Fruit fly (Drosophila melanogaster) whole organism, embryonic: ENCODE data around the gene EloB.

Experiments
- Abd-B ChIP-seq: fragments of 200-800 bp; sonication (Bioruptor generic); optimal IDR thresholded peaks from 2 replicates; lab custom pipeline; 2018; ENCODE audit warnings: missing biosample characterization, mild to moderate bottlenecking, missing genetic modification characterization, moderate library complexity
- Asciz ChIP-seq: fragments of 200-800 bp; sonication (Bioruptor generic); optimal IDR thresholded peaks from 2 replicates; lab custom pipeline; 2017; ENCODE audit warnings: missing biosample characterization, mild to moderate bottlenecking, missing genetic modification characterization, missing genetic modification reagents
- B-H1 ChIP-seq: fragments of 200-800 bp; sonication (Bioruptor generic); IDR thresholded peaks from 3 replicates; pipeline ENCODE4 v1.3.6; 2022; ENCODE audit warnings: missing biosample characterization, missing genetic modification characterization
- BEAF-32 ChIP-seq: fragments of 200-800 bp; sonication (Bioruptor generic); optimal IDR thresholded peaks from 3 replicates; lab custom pipeline; 2017; ENCODE audit warnings: missing biosample characterization, missing genetic modification characterization, mild to moderate bottlenecking, moderate library complexity, missing genetic modification reagents
- BtbVII ChIP-seq: fragments of 200-800 bp; sonication (Bioruptor generic); optimal IDR thresholded peaks from 3 replicates; lab custom pipeline; 2017; ENCODE audit warnings: missing biosample characterization, mild to moderate bottlenecking, missing genetic modification characterization
- CG10431 ChIP-seq: fragments of 200-800 bp; sonication (Bioruptor generic); optimal IDR thresholded peaks from 3 replicates; lab custom pipeline; 2018; ENCODE audit warnings: missing biosample characterization, mild to moderate bottlenecking, missing genetic modification characterization
- CG11085 ChIP-seq: fragments of 200-800 bp; sonication (Bioruptor generic); IDR thresholded peaks from 2 replicates; pipeline ENCODE4 v1.3.6; 2022; ENCODE audit warnings: missing biosample characterization, missing genetic modification characterization
- CG11560 ChIP-seq: fragments of 200-800 bp; sonication (Bioruptor generic); IDR thresholded peaks from 3 replicates; pipeline ENCODE4 v1.3.6; 2022; ENCODE audit warnings: missing biosample characterization, missing genetic modification characterization
- CG12219 ChIP-seq: fragments of 200-800 bp; sonication (Bioruptor generic); optimal IDR thresholded peaks from 3 replicates; lab custom pipeline; 2018; ENCODE audit warnings: missing biosample characterization, mild to moderate bottlenecking, missing genetic modification characterization
- CG1602 ChIP-seq: fragments of 200-800 bp; sonication (Bioruptor generic); optimal IDR thresholded peaks from 3 replicates; lab custom pipeline; 2016; ENCODE audit warnings: missing biosample characterization, missing genetic modification characterization
- CG1603 ChIP-seq: fragments of 200-800 bp; sonication (Bioruptor generic); optimal IDR thresholded peaks from 2 replicates; lab custom pipeline; 2019; ENCODE audit warnings: missing biosample characterization, mild to moderate bottlenecking, missing genetic modification characterization, moderate library complexity
- CG1647 ChIP-seq: fragments of 200-800 bp; sonication (Bioruptor generic); optimal IDR thresholded peaks from 3 replicates; lab custom pipeline; 2016; ENCODE audit warnings: missing biosample characterization, missing genetic modification characterization
- CG2712 ChIP-seq: fragments of 200-800 bp; optimal IDR thresholded peaks from 3 replicates; lab custom pipeline; 2019; ENCODE audit warnings: missing biosample characterization, mild to moderate bottlenecking, missing genetic modification characterization, moderate library complexity
- CG34224 ChIP-seq: fragments of 200-800 bp; sonication (Bioruptor generic); IDR thresholded peaks from 3 replicates; pipeline ENCODE4 v1.3.6; 2022; ENCODE audit warnings: missing biosample characterization, missing genetic modification characterization; ENCODE audit not compliant: partially characterized antibody
- CG5180 ChIP-seq: fragments of 200-800 bp; sonication (Bioruptor generic); optimal IDR thresholded peaks from 3 replicates; lab custom pipeline; 2017; ENCODE audit warnings: missing biosample characterization, missing genetic modification characterization, mild to moderate bottlenecking, moderate library complexity, missing genetic modification reagents
- CG6689 ChIP-seq: fragments of 200-800 bp; sonication (Bioruptor generic); IDR thresholded peaks from 2 replicates; pipeline ENCODE4 v1.3.6; 2022; ENCODE audit warnings: missing biosample characterization, missing genetic modification characterization
- CG6791 ChIP-seq: fragments of 200-800 bp; sonication (Bioruptor generic); IDR thresholded peaks from 3 replicates; pipeline ENCODE4 v1.3.6; 2022; ENCODE audit warnings: missing biosample characterization, missing genetic modification characterization; ENCODE audit not compliant: partially characterized antibody
- CG8478 ChIP-seq: fragments of >200 bp; optimal IDR thresholded peaks from 2 replicates; lab custom pipeline; 2018
- CHES-1-like ChIP-seq: fragments of 200-800 bp; sonication (Bioruptor generic); optimal IDR thresholded peaks from 2 replicates; lab custom pipeline; 2016; ENCODE audit warnings: missing biosample characterization, missing genetic modification characterization
- Dbx ChIP-seq: fragments of 200-800 bp; sonication (Bioruptor generic); IDR thresholded peaks from 3 replicates; pipeline ENCODE4 v1.3.6; 2022; ENCODE audit warnings: missing biosample characterization, missing genetic modification characterization
- Elba2 ChIP-seq: fragments of 200-800 bp; sonication (Bioruptor generic); optimal IDR thresholded peaks from 3 replicates; lab custom pipeline; 2016; ENCODE audit warnings: missing biosample characterization, missing genetic modification characterization
- Gsc ChIP-seq: fragments of 200-800 bp; sonication (Bioruptor generic); IDR thresholded peaks from 2 replicates; pipeline ENCODE4 v1.3.6; 2022; ENCODE audit warnings: missing biosample characterization, missing genetic modification characterization
- Gug ChIP-seq: fragments of 200-800 bp; sonication (Bioruptor generic); IDR thresholded peaks from 4 replicates; pipeline ENCODE4 v1.3.6; 2022; ENCODE audit warnings: missing biosample characterization, missing genetic modification characterization
- HLHmδ ChIP-seq: fragments of 200-800 bp; sonication (Bioruptor generic); optimal IDR thresholded peaks from 2 replicates; lab custom pipeline; 2018; ENCODE audit warnings: missing biosample characterization, mild to moderate bottlenecking, missing genetic modification characterization, moderate library complexity
- MBD-R2 ChIP-seq: fragments of 200-800 bp; sonication (Bioruptor generic); IDR thresholded peaks from 2 replicates; pipeline ENCODE4 v1.3.6; 2022; ENCODE audit warnings: missing biosample characterization, missing genetic modification characterization
- NFAT ChIP-seq: fragments of 200-800 bp; sonication (Bioruptor generic); IDR thresholded peaks from 2 replicates; pipeline ENCODE4 v1.3.6; 2022; ENCODE audit warnings: missing biosample characterization, missing genetic modification characterization
- Stat92E ChIP-seq, 3 experiments: fragments of >200 bp in 2 of 3; fragments of 200-800 bp in 1 of 3; sonication (Bioruptor generic) in 1 of 3; optimal IDR thresholded peaks; 2 replicates each; lab custom pipeline; 2017 to 2019; ENCODE audit warnings: missing biosample characterization in 3 of 3, missing genetic modification characterization in 3 of 3, mild to moderate bottlenecking in 1 of 3, moderate library complexity in 1 of 3
- ab ChIP-seq: fragments of 200-800 bp; sonication (Bioruptor generic); optimal IDR thresholded peaks from 2 replicates; lab custom pipeline; 2016; ENCODE audit warnings: missing biosample characterization, missing genetic modification characterization
- amos ChIP-seq: fragments of 200-800 bp; sonication (Bioruptor generic); IDR thresholded peaks from 2 replicates; pipeline ENCODE4 v1.3.6; 2022; ENCODE audit warnings: missing biosample characterization, missing genetic modification characterization; ENCODE audit not compliant: partially characterized antibody
- ase ChIP-seq: fragments of 200-800 bp; sonication (Bioruptor generic); IDR thresholded peaks from 3 replicates; pipeline ENCODE4 v1.3.6; 2022; ENCODE audit warnings: missing biosample characterization, missing genetic modification characterization
- bcd ChIP-seq: fragments of 200-800 bp; sonication (Bioruptor generic); optimal IDR thresholded peaks from 2 replicates; lab custom pipeline; 2017; ENCODE audit warnings: missing biosample characterization, mild to moderate bottlenecking, missing genetic modification characterization
- btn ChIP-seq: fragments of 200-800 bp; sonication (Bioruptor generic); optimal IDR thresholded peaks from 2 replicates; lab custom pipeline; 2016; ENCODE audit warnings: missing biosample characterization, missing genetic modification characterization
- ci ChIP-seq: fragments of 200-800 bp; sonication (Bioruptor generic); IDR thresholded peaks from 3 replicates; pipeline ENCODE4 v1.3.6; 2022; ENCODE audit warnings: missing biosample characterization, missing genetic modification characterization
- dati ChIP-seq: fragments of 200-800 bp; sonication (Bioruptor generic); IDR thresholded peaks from 2 replicates; pipeline ENCODE4 v1.3.6; 2022; ENCODE audit warnings: missing biosample characterization, missing genetic modification characterization
- gce ChIP-seq: fragments of 200-800 bp; sonication (Bioruptor generic); IDR thresholded peaks from 3 replicates; pipeline ENCODE4 v1.3.6; 2022; ENCODE audit warnings: missing biosample characterization, missing genetic modification characterization
- hth ChIP-seq: fragments of >200 bp; optimal IDR thresholded peaks from 2 replicates; lab custom pipeline; 2017; ENCODE audit warnings: inconsistent platforms
- kah ChIP-seq: fragments of 200-800 bp; sonication (Bioruptor generic); optimal IDR thresholded peaks from 2 replicates; lab custom pipeline; 2018; ENCODE audit warnings: missing biosample characterization, mild to moderate bottlenecking, missing genetic modification characterization
- lbe ChIP-seq: fragments of 200-800 bp; sonication (Bioruptor generic); optimal IDR thresholded peaks from 2 replicates; lab custom pipeline; 2016; ENCODE audit warnings: missing biosample characterization, mild to moderate bottlenecking, missing genetic modification characterization
- lmd ChIP-seq: fragments of 200-800 bp; sonication (Bioruptor generic); IDR thresholded peaks from 2 replicates; pipeline ENCODE4 v1.3.6; 2022; ENCODE audit warnings: missing biosample characterization, missing genetic modification characterization
- org-1 ChIP-seq: fragments of 200-800 bp; sonication (Bioruptor generic); optimal IDR thresholded peaks from 2 replicates; lab custom pipeline; 2017; ENCODE audit warnings: missing biosample characterization, missing genetic modification characterization
- otp ChIP-seq: fragments of 200-800 bp; sonication (Bioruptor generic); IDR thresholded peaks from 3 replicates; pipeline ENCODE4, ENCODE4 v1.3.6; 2022; ENCODE audit warnings: missing biosample characterization, missing genetic modification characterization
- pnt ChIP-seq: fragments of 200-800 bp; sonication (Bioruptor generic); optimal IDR thresholded peaks from 3 replicates; lab custom pipeline; 2016; ENCODE audit warnings: missing biosample characterization, missing genetic modification characterization
- prd ChIP-seq, 3 experiments: fragments of >200 bp in 2 of 3; fragments of 200-800 bp in 1 of 3; sonication (Bioruptor generic) in 1 of 3; optimal IDR thresholded peaks in 2 of 3; IDR thresholded peaks in 1 of 3; 2 replicates in 2 of 3; 3 replicates in 1 of 3; pipeline versions ENCODE4 v1.3.6 to Lab custom; 2017 to 2022; ENCODE audit warnings: missing biosample characterization in 1 of 3, missing genetic modification characterization in 1 of 3
- schlank ChIP-seq: fragments of 200-800 bp; sonication (Bioruptor generic); optimal IDR thresholded peaks from 2 replicates; lab custom pipeline; 2018; ENCODE audit warnings: missing biosample characterization, mild to moderate bottlenecking, missing genetic modification characterization
- shn ChIP-seq: fragments of 200-800 bp; sonication (Bioruptor generic); optimal IDR thresholded peaks from 3 replicates; lab custom pipeline; 2016; ENCODE audit warnings: missing biosample characterization, missing genetic modification characterization
- ssp ChIP-seq: fragments of 200-800 bp; sonication (Bioruptor generic); IDR thresholded peaks from 2 replicates; pipeline ENCODE4 v1.3.6; 2022; ENCODE audit warnings: missing biosample characterization, missing genetic modification characterization
- tgo ChIP-seq: fragments of 200-800 bp; sonication (Bioruptor generic); IDR thresholded peaks from 3 replicates; pipeline ENCODE4 v1.3.6; 2022; ENCODE audit warnings: missing biosample characterization, missing genetic modification characterization
- trem ChIP-seq: fragments of 200-800 bp; optimal IDR thresholded peaks from 3 replicates; lab custom pipeline; 2019; ENCODE audit warnings: missing biosample characterization, mild to moderate bottlenecking, missing genetic modification characterization, moderate library complexity
- tup ChIP-seq: fragments of 200-800 bp; sonication (Bioruptor generic); optimal IDR thresholded peaks from 2 replicates; lab custom pipeline; 2016; ENCODE audit warnings: missing biosample characterization, mild to moderate bottlenecking, missing genetic modification characterization, moderate library complexity
- twi ChIP-seq: fragments of 200-800 bp; optimal IDR thresholded peaks from 2 replicates; lab custom pipeline; 2019; ENCODE audit warnings: missing biosample characterization, mild to moderate bottlenecking, missing genetic modification characterization, moderate library complexity
- yki ChIP-seq: fragments of >200 bp; optimal IDR thresholded peaks from 3 replicates; lab custom pipeline; 2018

Gene EloB

DNA sequence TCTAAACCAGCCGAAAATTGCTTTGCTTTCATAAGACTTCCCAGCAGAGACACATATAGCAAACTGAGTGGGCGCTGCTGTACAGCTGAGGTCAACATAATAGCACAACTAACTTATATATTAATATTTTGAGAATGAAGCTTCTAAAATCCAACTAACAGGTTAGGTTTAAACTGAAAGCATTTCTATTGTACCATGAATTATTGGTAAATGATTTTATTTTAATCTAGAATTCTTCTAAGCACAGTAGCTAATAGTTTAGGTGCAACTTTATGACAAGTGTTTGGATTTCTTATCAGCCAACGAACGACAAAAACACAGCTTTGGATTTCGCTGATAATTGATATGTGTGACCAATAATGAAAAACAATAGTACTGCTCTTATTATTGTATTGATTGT, 24.6 kb downstream of the EloB start (continued):
- no peak for TF ChIP-seq btn (GFP tag; lab: Kevin White, UChicago)
- TF ChIP-seq Abd-B (GFP tag; lab: Kevin White, UChicago), result peak; percentile 20
- no peak for TF ChIP-seq prd (optimal IDR thresholded peaks at IDR 0.05; lab: Kevin White, UChicago)
- TF ChIP-seq prd (GFP tag; IDR thresholded peaks at IDR 0.05; lab: Robert Waterston, UW), result peak; percentile 64; the same call in 2 of the 3 replicates
- no peak for TF ChIP-seq CG1602 (GFP tag; lab: Kevin White, UChicago)
- no peak for TF ChIP-seq yki
- peak; percentile 81 for TF ChIP-seq BtbVII (GFP tag; lab: Kevin White, UChicago)
- TF ChIP-seq BEAF-32 (GFP tag; lab: Kevin White, UChicago), result no peak
- no peak for TF ChIP-seq org-1 (GFP tag; lab: Kevin White, UChicago)
- TF ChIP-seq CG11560 (tag; lab: Robert Waterston, UW), result peak; percentile 47; the same call in 1 of the 3 replicates
- TF ChIP-seq CG10431, result no peak
- no peak; the same call in 2 of the 3 replicates for TF ChIP-seq B-H1
- peak; percentile 2 for TF ChIP-seq trem
- TF ChIP-seq ssp, result peak; percentile 40; the same call in 1 of the 2 replicates
- peak; percentile 12 for TF ChIP-seq pnt (GFP tag; lab: Kevin White, UChicago)
- TF ChIP-seq CG8478 (lab: Kevin White, UChicago), result no peak
- no peak for TF ChIP-seq CG1603 (tag; lab: Kevin White, UChicago)
- peak; percentile 46; the same call in 1 of the 2 replicates for TF ChIP-seq NFAT
- peak; percentile 9 for TF ChIP-seq kah (GFP tag; lab: Kevin White, UChicago)
- TF ChIP-seq lbe (GFP tag; lab: Kevin White, UChicago), result peak; percentile 36
- TF ChIP-seq schlank (tag; lab: Kevin White, UChicago), result no peak
- TF ChIP-seq CG1647 (GFP tag; lab: Kevin White, UChicago), result peak; percentile 30
- TF ChIP-seq Elba2 (GFP tag; lab: Kevin White, UChicago), result no peak
- TF ChIP-seq CG12219, result no peak
- TF ChIP-seq shn (GFP tag; lab: Kevin White, UChicago), result no peak
- TF ChIP-seq Gug (GFP tag; lab: Robert Waterston, UW), result no peak
- TF ChIP-seq Stat92E (GFP tag; optimal IDR thresholded peaks at IDR 0.05; lab: Kevin White, UChicago), result peak in 1 of 3 experiments; percentile 22
- TF ChIP-seq HLHmδ, result no peak
- TF ChIP-seq ab (GFP tag; lab: Kevin White, UChicago), result no peak
- peak; percentile 48 for TF ChIP-seq CG6689 (GFP tag; lab: Robert Waterston, UW)
- peak; percentile 37; the same call in 1 of the 2 replicates for TF ChIP-seq MBD-R2 (GFP tag; lab: Robert Waterston, UW)
- no peak for TF ChIP-seq hth (lab: Kevin White, UChicago)
- TF ChIP-seq gce (GFP tag; lab: Robert Waterston, UW), result no peak
- no peak for TF ChIP-seq CHES-1-like
- peak; percentile 58 for TF ChIP-seq lmd (GFP tag; lab: Robert Waterston, UW)
- no peak for TF ChIP-seq amos (GFP tag; lab: Robert Waterston, UW)
- TF ChIP-seq twi (tag; lab: Kevin White, UChicago), result no peak
- no peak for TF ChIP-seq Gsc (GFP tag; lab: Robert Waterston, UW)
- peak; percentile 78 for TF ChIP-seq CG2712
- no peak for TF ChIP-seq ci (GFP tag; lab: Robert Waterston, UW)
- TF ChIP-seq dati (GFP tag; lab: Robert Waterston, UW), result no peak
- no peak for TF ChIP-seq CG6791 (GFP tag; lab: Robert Waterston, UW)
- 0 out of 3 replicates have a peak, but pooled peaks have one; percentile 33 for TF ChIP-seq ase (GFP tag; lab: Robert Waterston, UW)
- TF ChIP-seq tup (GFP tag; lab: Kevin White, UChicago), result peak; percentile 11
- TF ChIP-seq CG11085 (GFP tag; lab: Robert Waterston, UW), result no peak
- peak; percentile 68 for TF ChIP-seq bcd (GFP tag; lab: Kevin White, UChicago)
- TF ChIP-seq Dbx, result peak; percentile 69; the same call in 2 of the 3 replicates
- peak; percentile 74 for TF ChIP-seq tgo (GFP tag; lab: Robert Waterston, UW)
- TF ChIP-seq Asciz (GFP tag; lab: Kevin White, UChicago), result peak; percentile 34
- TF ChIP-seq otp (GFP tag; lab: Robert Waterston, UW), result no peak
- peak; percentile 53 for TF ChIP-seq CG5180 (GFP tag; lab: Kevin White, UChicago)
- no peak for TF ChIP-seq CG34224 (GFP tag; lab: Robert Waterston, UW)
